Fruit fly (Drosophila melanogaster): Measurements from ENCODE around the gene Dhc16F.

The Dhc16F gene

DNA sequence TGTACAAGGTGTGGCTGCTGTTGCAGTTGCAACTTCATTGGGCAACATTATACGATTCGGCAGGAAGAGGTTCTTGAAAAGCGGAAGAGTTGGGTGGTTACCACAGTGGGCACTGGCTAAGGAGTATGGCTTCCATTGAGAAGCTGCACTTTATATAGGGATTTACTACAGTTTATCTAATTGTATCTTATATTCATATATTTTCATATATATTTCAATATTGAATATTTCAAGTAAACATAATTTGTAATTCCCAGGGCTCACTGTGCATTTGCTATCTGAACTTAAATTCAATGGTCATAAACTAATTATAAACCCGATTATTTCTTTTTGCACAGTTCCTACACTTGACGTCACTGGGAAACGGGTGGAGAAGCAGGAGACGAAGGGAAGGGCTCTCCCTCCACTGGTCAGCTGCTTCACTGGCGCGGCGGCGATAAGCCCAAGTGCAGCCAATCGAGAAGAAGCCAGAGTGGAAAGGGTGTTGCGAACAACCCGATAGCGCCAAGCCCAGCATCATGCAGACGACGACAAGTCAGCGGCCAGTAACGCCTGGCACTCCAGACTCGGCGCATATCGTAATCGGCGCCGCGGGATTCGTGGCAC lies 30.6 kb downstream of the Dhc16F start:
- TF ChIP-seq CG5204 (GFP tag; optimal IDR thresholded peaks at IDR 0.05) (no peak), pad (GFP tag; optimal IDR thresholded peaks at IDR 0.05) (peak; percentile 61), CG33017 (tag; optimal IDR thresholded peaks at IDR 0.05) (peak; percentile 82), Crg-1 (GFP tag; optimal IDR thresholded peaks at IDR 0.05) (peak; percentile 16), Hr96 (GFP tag; optimal IDR thresholded peaks at IDR 0.05) (peak; percentile 3), toe (GFP tag; optimal IDR thresholded peaks at IDR 0.05) (no peak), cic (GFP tag; optimal IDR thresholded peaks at IDR 0.05) (peak; percentile 18), tj (GFP tag; optimal IDR thresholded peaks at IDR 0.05) (peak; percentile 38), Clk (GFP tag; optimal IDR thresholded peaks at IDR 0.05) (peak; percentile 39), CG14711 (tag; optimal IDR thresholded peaks at IDR 0.05) (peak; percentile 75), cnc (optimal IDR thresholded peaks at IDR 0.05) (no peak), kay (GFP tag; ENCODE audit: borderline replicate concordance) (no peak), CG1620 (GFP tag; optimal IDR thresholded peaks at IDR 0.05) (no peak), CG7101 (tag; optimal IDR thresholded peaks at IDR 0.05) (peak; percentile 90), CG12768 (GFP tag; optimal IDR thresholded peaks at IDR 0.05) (peak; percentile 80), bab1 (GFP tag; optimal IDR thresholded peaks at IDR 0.05) (no peak), ovo (GFP tag; optimal IDR thresholded peaks at IDR 0.05) (no peak), CG11617 (GFP tag; optimal IDR thresholded peaks at IDR 0.05) (peak; percentile 82), CG7045 (GFP tag; optimal IDR thresholded peaks at IDR 0.05) (peak; percentile 71), Mnt (GFP tag; optimal IDR thresholded peaks at IDR 0.05) (peak; percentile 47)

DNA sequence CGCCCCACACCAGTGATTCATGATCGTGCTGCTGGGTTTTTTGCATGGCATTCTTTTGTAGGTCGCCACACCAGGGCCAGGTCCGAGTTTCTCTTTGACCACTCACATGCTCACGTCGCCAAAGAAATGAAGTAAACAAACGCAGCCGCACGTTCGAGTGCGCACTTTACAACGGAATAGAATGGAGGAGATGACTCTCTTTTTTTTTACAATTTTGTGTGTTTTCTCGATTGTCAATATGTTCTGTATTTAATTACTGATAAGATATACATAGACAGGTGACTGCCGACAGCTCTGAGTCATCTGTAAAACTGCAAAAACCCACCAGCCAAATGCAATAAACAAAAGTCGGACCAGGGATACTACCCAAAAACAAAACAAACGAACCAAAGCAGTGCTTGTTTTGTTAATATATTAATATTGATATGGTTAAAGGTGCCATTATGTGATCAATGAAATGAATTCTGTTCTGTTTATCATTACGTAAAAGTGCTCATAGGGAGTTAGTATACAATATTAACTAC lies 35.9 kb downstream of the Dhc16F start:
- TF ChIP-seq cic (GFP tag; optimal IDR thresholded peaks at IDR 0.05), result peak; percentile 70
- TF ChIP-seq CG12768 (GFP tag; optimal IDR thresholded peaks at IDR 0.05), result no peak
- peak; percentile 61 for TF ChIP-seq CG7101 (tag; optimal IDR thresholded peaks at IDR 0.05)
- TF ChIP-seq bab1 (GFP tag; optimal IDR thresholded peaks at IDR 0.05), result peak; percentile 0
- TF ChIP-seq kay (GFP tag; ENCODE audit: borderline replicate concordance), result no peak
- peak; percentile 42 for TF ChIP-seq ovo (GFP tag; optimal IDR thresholded peaks at IDR 0.05)
- TF ChIP-seq Crg-1 (GFP tag; optimal IDR thresholded peaks at IDR 0.05), result no peak
- peak; percentile 52 for TF ChIP-seq Mnt (GFP tag; optimal IDR thresholded peaks at IDR 0.05)

DNA sequence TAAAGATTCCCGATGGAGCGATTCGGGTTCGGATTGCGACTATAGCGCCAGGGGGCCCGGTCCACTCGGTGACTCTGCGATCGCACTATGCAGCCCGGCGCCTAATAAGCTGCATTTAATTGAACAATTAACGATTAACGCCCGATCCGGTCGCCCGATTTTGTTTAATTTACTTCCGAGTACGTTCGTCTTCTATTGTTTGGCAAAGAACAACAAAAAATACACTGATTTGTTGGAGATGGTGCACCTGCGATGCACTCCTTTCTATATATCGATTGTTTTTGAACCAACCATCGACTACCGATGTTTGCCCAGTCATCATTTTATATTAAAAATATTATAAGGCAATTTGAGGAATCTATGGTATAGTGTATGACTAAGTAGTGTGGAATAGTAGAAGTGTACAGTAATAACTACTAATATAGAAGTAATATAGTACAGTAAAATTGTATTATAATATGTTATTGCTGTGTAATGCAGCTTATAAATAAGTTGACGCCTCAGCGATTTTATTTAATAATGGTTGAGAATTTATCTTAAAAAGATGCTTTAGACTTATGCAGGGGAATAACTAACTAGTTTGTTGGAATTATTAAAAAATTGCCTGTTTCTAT lies 36.9 kb downstream of the Dhc16F start, which contains the start of gene Mvb12:
Gene Mvb12, minus strand, starts transcription at position 217 of the 614 bp plus-strand sequence.
- TF ChIP-seq bab1 (GFP tag; optimal IDR thresholded peaks at IDR 0.05), result peak; percentile 34
- peak in 1 of 2 experiments; percentile 72 for TF ChIP-seq cnc (optimal IDR thresholded peaks at IDR 0.05)
- TF ChIP-seq tj (GFP tag; optimal IDR thresholded peaks at IDR 0.05), result peak; percentile 86
- peak; percentile 50 for TF ChIP-seq Mnt (GFP tag; optimal IDR thresholded peaks at IDR 0.05)
- TF ChIP-seq CG5204 (GFP tag; optimal IDR thresholded peaks at IDR 0.05), result no peak
- peak; percentile 31 for TF ChIP-seq CG1620 (GFP tag; optimal IDR thresholded peaks at IDR 0.05)
- TF ChIP-seq CG33017 (tag; optimal IDR thresholded peaks at IDR 0.05), result no peak
- TF ChIP-seq CG7101 (tag; optimal IDR thresholded peaks at IDR 0.05), result peak; percentile 25

DNA sequence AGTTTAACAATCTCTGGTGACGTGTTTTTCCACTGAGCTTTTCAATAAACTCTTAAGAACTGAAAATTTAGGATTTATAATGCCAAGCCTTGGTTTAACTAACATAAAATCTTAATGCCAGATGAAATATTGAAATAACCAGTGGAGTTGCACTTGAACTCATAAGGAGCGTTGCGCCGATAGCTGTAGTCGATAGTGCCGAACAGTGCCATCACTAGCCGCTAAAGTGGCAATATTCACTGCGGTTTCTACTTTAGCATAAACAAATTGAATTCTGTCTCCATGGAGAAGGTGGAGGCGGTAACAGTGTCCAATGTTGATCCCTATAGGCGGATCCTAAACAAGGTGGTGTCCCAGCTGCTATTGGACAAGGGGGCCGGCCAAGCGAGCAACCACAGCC lies 37.5 kb downstream of the Dhc16F start, which contains the start of gene Taf8:
Gene Taf8, plus strand, starts transcription at position 193 of the 400 bp plus-strand sequence.
- TF ChIP-seq CG7045 (GFP tag; optimal IDR thresholded peaks at IDR 0.05) (no peak), Hr96 (GFP tag; optimal IDR thresholded peaks at IDR 0.05) (peak; percentile 15), CG11617 (GFP tag; optimal IDR thresholded peaks at IDR 0.05) (no peak), toe (GFP tag; optimal IDR thresholded peaks at IDR 0.05) (peak; percentile 15)

DNA sequence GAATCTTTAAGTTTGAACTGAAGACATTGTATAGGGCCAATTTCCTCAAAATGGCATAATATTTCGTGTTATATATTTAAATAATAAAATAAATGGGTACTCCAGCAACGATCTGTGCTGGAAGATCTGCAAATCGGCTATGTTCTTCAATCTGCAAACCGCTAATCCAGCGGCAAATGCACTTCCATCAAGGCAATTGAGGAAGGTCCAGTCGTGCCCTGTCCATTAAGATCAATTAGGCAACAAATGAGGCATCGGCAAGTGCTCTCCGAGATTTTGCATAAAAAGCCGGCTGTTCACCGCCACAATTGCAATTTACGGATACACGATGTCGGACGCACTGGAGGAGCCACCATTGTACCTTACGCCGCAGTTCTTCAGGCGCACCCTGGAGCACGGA lies 39.1 kb downstream of the Dhc16F start, which contains the start of gene CG7135:
Gene CG7135, plus strand, starts transcription at position 301 of the 400 bp plus-strand sequence.
- TF ChIP-seq Mnt (GFP tag; optimal IDR thresholded peaks at IDR 0.05) (no peak), CG11617 (GFP tag; optimal IDR thresholded peaks at IDR 0.05) (no peak), bab1 (GFP tag; optimal IDR thresholded peaks at IDR 0.05) (no peak), CG7045 (GFP tag; optimal IDR thresholded peaks at IDR 0.05) (no peak), pad (GFP tag; optimal IDR thresholded peaks at IDR 0.05) (no peak), Crg-1 (GFP tag; optimal IDR thresholded peaks at IDR 0.05) (no peak), CG5204 (GFP tag; optimal IDR thresholded peaks at IDR 0.05) (no peak), CG33017 (tag; optimal IDR thresholded peaks at IDR 0.05) (no peak), cic (GFP tag; optimal IDR thresholded peaks at IDR 0.05) (no peak), Hr96 (GFP tag; optimal IDR thresholded peaks at IDR 0.05) (no peak), Clk (GFP tag; optimal IDR thresholded peaks at IDR 0.05) (no peak), kay (GFP tag; ENCODE audit: borderline replicate concordance) (no peak), CG12768 (GFP tag; optimal IDR thresholded peaks at IDR 0.05) (no peak), CG7101 (tag; optimal IDR thresholded peaks at IDR 0.05) (no peak), toe (GFP tag; optimal IDR thresholded peaks at IDR 0.05) (no peak), tj (GFP tag; optimal IDR thresholded peaks at IDR 0.05) (no peak), CG1620 (GFP tag; optimal IDR thresholded peaks at IDR 0.05) (no peak)

DNA sequence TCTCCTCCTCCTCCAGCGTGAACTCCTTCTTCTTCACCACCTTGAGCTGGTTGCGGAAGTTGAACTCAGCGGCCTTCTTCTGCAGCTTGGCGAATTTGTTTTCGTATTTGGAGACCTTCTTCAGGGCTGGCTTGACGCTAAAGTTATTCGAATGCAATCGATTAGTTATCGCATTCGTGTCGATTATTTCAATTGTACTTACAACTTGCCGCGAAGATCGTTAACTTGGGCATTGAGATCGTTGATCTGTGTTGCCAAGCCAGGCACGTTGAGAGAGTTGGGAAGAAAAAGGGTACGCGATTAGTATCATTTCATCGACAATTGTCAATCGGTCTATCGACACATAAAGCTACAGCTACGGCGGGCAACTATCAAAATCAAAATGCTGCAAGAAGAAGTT lies 42.4 kb downstream of the Dhc16F start:
- TF ChIP-seq CG5204 (GFP tag; optimal IDR thresholded peaks at IDR 0.05), result no peak
- TF ChIP-seq CG33017 (tag; optimal IDR thresholded peaks at IDR 0.05), result no peak

All from whole organism, adult.